Fruit fly (Drosophila melanogaster) whole organism, embryonic: ENCODE results near the gene pod1.

Experiments used
- Adf1 ChIP-seq: fragments of 200-800 bp; sonication (Bioruptor generic); IDR thresholded peaks from 2 replicates; pipeline ENCODE4 v1.3.6; 2022; ENCODE audit warnings: missing biosample characterization, missing genetic modification characterization
- Asciz ChIP-seq: fragments of 200-800 bp; sonication (Bioruptor generic); optimal IDR thresholded peaks from 2 replicates; lab custom pipeline; 2017; ENCODE audit warnings: missing biosample characterization, mild to moderate bottlenecking, missing genetic modification characterization, missing genetic modification reagents
- Blimp-1 ChIP-seq: fragments of 200-800 bp; sonication (Bioruptor generic); optimal IDR thresholded peaks from 3 replicates; lab custom pipeline; 2018; ENCODE audit warnings: missing biosample characterization, missing genetic modification characterization, mild to moderate bottlenecking, moderate library complexity, missing genetic modification reagents
- CG10321 ChIP-seq: fragments of 200-800 bp; sonication (Bioruptor generic); IDR thresholded peaks from 2 replicates; pipeline ENCODE4 v1.3.6; 2022; ENCODE audit warnings: missing biosample characterization, missing genetic modification characterization
- CG11696 ChIP-seq: fragments of 200-800 bp; sonication (Bioruptor generic); IDR thresholded peaks from 2 replicates; pipeline ENCODE4 v1.3.6; 2022; ENCODE audit warnings: missing biosample characterization, missing genetic modification characterization
- CG12071 ChIP-seq: fragments of 200-800 bp; sonication (Bioruptor generic); optimal IDR thresholded peaks from 3 replicates; lab custom pipeline; 2018; ENCODE audit warnings: missing biosample characterization, mild to moderate bottlenecking, missing genetic modification characterization
- CG13123 ChIP-seq: fragments of 200-800 bp; sonication (Bioruptor generic); optimal IDR thresholded peaks from 2 replicates; lab custom pipeline; 2016; ENCODE audit warnings: missing biosample characterization, missing genetic modification characterization
- CG13296 ChIP-seq: fragments of 200-800 bp; sonication (Bioruptor generic); optimal IDR thresholded peaks from 3 replicates; lab custom pipeline; 2018; ENCODE audit warnings: missing biosample characterization, mild to moderate bottlenecking, missing genetic modification characterization
- CG14441 ChIP-seq: fragments of 200-800 bp; sonication (Bioruptor generic); IDR thresholded peaks from 2 replicates; pipeline ENCODE4 v1.3.6; 2022; ENCODE audit warnings: missing biosample characterization, missing genetic modification characterization
- CG15269 ChIP-seq: fragments of 200-800 bp; sonication (Bioruptor generic); optimal IDR thresholded peaks from 2 replicates; lab custom pipeline; 2018; ENCODE audit warnings: missing biosample characterization, mild to moderate bottlenecking, missing genetic modification characterization, moderate library complexity
- CG17385 ChIP-seq: fragments of 200-800 bp; sonication (Bioruptor generic); optimal IDR thresholded peaks from 3 replicates; lab custom pipeline; 2018; ENCODE audit warnings: missing biosample characterization, mild to moderate bottlenecking, missing genetic modification characterization
- CG2116 ChIP-seq: fragments of 200-800 bp; sonication (Bioruptor generic); optimal IDR thresholded peaks from 3 replicates; lab custom pipeline; 2018; ENCODE audit warnings: missing biosample characterization, mild to moderate bottlenecking, missing genetic modification characterization
- CG2678 ChIP-seq: fragments of 200-800 bp; sonication (Bioruptor generic); optimal IDR thresholded peaks from 3 replicates; lab custom pipeline; 2019; ENCODE audit warnings: missing biosample characterization, mild to moderate bottlenecking, missing genetic modification characterization, moderate library complexity
- CG3995 ChIP-seq: fragments of 200-800 bp; sonication (Bioruptor generic); optimal IDR thresholded peaks from 3 replicates; lab custom pipeline; 2016; ENCODE audit warnings: missing biosample characterization, missing genetic modification characterization
- CG4854 ChIP-seq: fragments of 200-800 bp; sonication (Bioruptor generic); optimal IDR thresholded peaks from 2 replicates; lab custom pipeline; 2016; ENCODE audit warnings: missing biosample characterization, missing genetic modification characterization, inconsistent platforms
- CG8281 ChIP-seq: fragments of 200-800 bp; sonication (Bioruptor generic); optimal IDR thresholded peaks from 2 replicates; lab custom pipeline; 2018; ENCODE audit warnings: missing biosample characterization, mild to moderate bottlenecking, missing genetic modification characterization, moderate library complexity
- CG8290 ChIP-seq, 3 experiments: fragments of 200-800 bp; sonication (Bioruptor generic); optimal IDR thresholded peaks; 2 replicates each; lab custom pipeline; 2016 to 2019; ENCODE audit warnings: missing biosample characterization in 3 of 3, missing genetic modification characterization in 3 of 3, mild to moderate bottlenecking in 2 of 3, moderate library complexity in 1 of 3
- CG8944 ChIP-seq: fragments of 200-800 bp; sonication (Bioruptor generic); optimal IDR thresholded peaks from 3 replicates; lab custom pipeline; 2016; ENCODE audit warnings: missing biosample characterization, missing genetic modification characterization
- Fer3 ChIP-seq: fragments of 200-800 bp; sonication (Bioruptor generic); optimal IDR thresholded peaks from 2 replicates; lab custom pipeline; 2018; ENCODE audit warnings: missing biosample characterization, mild to moderate bottlenecking, missing genetic modification characterization, moderate library complexity
- Gug ChIP-seq: fragments of 200-800 bp; sonication (Bioruptor generic); IDR thresholded peaks from 4 replicates; pipeline ENCODE4 v1.3.6; 2022; ENCODE audit warnings: missing biosample characterization, missing genetic modification characterization
- H2.0 ChIP-seq: fragments of 200-800 bp; sonication (Bioruptor generic); IDR thresholded peaks from 2 replicates; pipeline ENCODE4 v1.3.6; 2022; ENCODE audit warnings: missing biosample characterization, missing genetic modification characterization
- Hr3 ChIP-seq: fragments of 200-800 bp; sonication (Bioruptor generic); optimal IDR thresholded peaks from 3 replicates; lab custom pipeline; 2016; ENCODE audit warnings: missing biosample characterization, missing genetic modification characterization
- Hr51 ChIP-seq, 2 experiments: fragments of 200-800 bp; sonication (Bioruptor generic); optimal IDR thresholded peaks; 2 replicates in 1 of 2; 3 replicates in 1 of 2; lab custom pipeline; 2016 to 2018; ENCODE audit warnings: missing biosample characterization in 2 of 2, missing genetic modification characterization in 2 of 2, mild to moderate bottlenecking in 1 of 2, moderate library complexity in 1 of 2
- Jarid2 ChIP-seq: fragments of 200-800 bp; sonication (Bioruptor generic); optimal IDR thresholded peaks from 3 replicates; lab custom pipeline; 2017; ENCODE audit warnings: mild to moderate bottlenecking, missing biosample characterization, missing genetic modification reagents, missing genetic modification characterization
- Mrtf ChIP-seq: fragments of 200-800 bp; sonication (Bioruptor generic); IDR thresholded peaks from 3 replicates; pipeline ENCODE4 v1.3.6; 2022; ENCODE audit warnings: missing biosample characterization, missing genetic modification characterization
- Nf-YC ChIP-seq: fragments of 200-800 bp; optimal IDR thresholded peaks from 3 replicates; lab custom pipeline; 2019; ENCODE audit warnings: missing biosample characterization, mild to moderate bottlenecking, missing genetic modification characterization, moderate library complexity
- Six4 ChIP-seq: fragments of 200-800 bp; sonication (Bioruptor generic); optimal IDR thresholded peaks from 2 replicates; lab custom pipeline; 2016; ENCODE audit warnings: missing biosample characterization, missing genetic modification characterization
- Stat92E ChIP-seq, 3 experiments: fragments of >200 bp in 2 of 3; fragments of 200-800 bp in 1 of 3; sonication (Bioruptor generic) in 1 of 3; optimal IDR thresholded peaks; 2 replicates each; lab custom pipeline; 2017 to 2019; ENCODE audit warnings: missing biosample characterization in 3 of 3, missing genetic modification characterization in 3 of 3, mild to moderate bottlenecking in 1 of 3, moderate library complexity in 1 of 3
- abd-A ChIP-seq: fragments of 200-800 bp; sonication (Bioruptor generic); optimal IDR thresholded peaks from 3 replicates; lab custom pipeline; 2019; ENCODE audit warnings: missing biosample characterization, mild to moderate bottlenecking, missing genetic modification characterization, moderate library complexity
- ash1 ChIP-seq: fragments of 200-800 bp; sonication (Bioruptor generic); optimal IDR thresholded peaks from 2 replicates; lab custom pipeline; 2018; ENCODE audit warnings: missing biosample characterization, mild to moderate bottlenecking, missing genetic modification characterization
- ato ChIP-seq: fragments of 200-800 bp; sonication (Bioruptor generic); IDR thresholded peaks from 2 replicates; pipeline ENCODE4 v1.3.6; 2022; ENCODE audit warnings: missing biosample characterization, missing genetic modification characterization; ENCODE audit not compliant: partially characterized antibody
- chinmo ChIP-seq: fragments of 200-800 bp; sonication (Bioruptor generic); IDR thresholded peaks from 4 replicates; pipeline ENCODE4 v1.3.6; 2022; ENCODE audit warnings: missing biosample characterization, missing genetic modification characterization; ENCODE audit not compliant: partially characterized antibody
- ham ChIP-seq: fragments of 200-800 bp; sonication (Bioruptor generic); IDR thresholded peaks from 2 replicates; pipeline ENCODE4 v1.3.6; 2022; ENCODE audit warnings: missing biosample characterization, missing genetic modification characterization
- ken ChIP-seq: fragments of 200-800 bp; sonication (Bioruptor generic); IDR thresholded peaks from 3 replicates; pipeline ENCODE4 v1.3.6; 2022; ENCODE audit warnings: missing biosample characterization, missing genetic modification characterization
- klu ChIP-seq: fragments of 200-800 bp; sonication (Bioruptor generic); IDR thresholded peaks from 2 replicates; pipeline ENCODE4 v1.3.6; 2022; ENCODE audit warnings: missing biosample characterization, missing genetic modification characterization
- kni ChIP-seq: fragments of 200-800 bp; sonication (Bioruptor generic); optimal IDR thresholded peaks from 3 replicates; lab custom pipeline; 2017; ENCODE audit warnings: mild to moderate bottlenecking, missing biosample characterization, missing genetic modification reagents, missing genetic modification characterization
- mirr ChIP-seq: fragments of 200-800 bp; sonication (Bioruptor generic); optimal IDR thresholded peaks from 3 replicates; lab custom pipeline; 2018; ENCODE audit warnings: missing biosample characterization, mild to moderate bottlenecking, missing genetic modification characterization
- org-1 ChIP-seq: fragments of 200-800 bp; sonication (Bioruptor generic); optimal IDR thresholded peaks from 2 replicates; lab custom pipeline; 2017; ENCODE audit warnings: missing biosample characterization, missing genetic modification characterization
- row ChIP-seq: fragments of 200-800 bp; sonication (Bioruptor generic); IDR thresholded peaks from 3 replicates; pipeline ENCODE4 v1.3.6; 2022; ENCODE audit warnings: missing biosample characterization, missing genetic modification characterization
- sens ChIP-seq: fragments of 200-800 bp; sonication (Bioruptor generic); peaks from one replicate; lab custom pipeline; 2016; ENCODE audit warnings: missing biosample characterization, missing genetic modification characterization
- sug ChIP-seq: fragments of 200-800 bp; optimal IDR thresholded peaks from 2 replicates; lab custom pipeline; 2019; ENCODE audit warnings: missing biosample characterization, mild to moderate bottlenecking, missing genetic modification characterization, moderate library complexity
- tll ChIP-seq, 2 experiments: fragments of 200-800 bp in 1 of 2; fragments of >200 bp in 1 of 2; sonication (Bioruptor generic) in 1 of 2; optimal IDR thresholded peaks; 2 replicates each; lab custom pipeline; 2017 to 2019; ENCODE audit warnings: missing biosample characterization in 2 of 2, missing genetic modification characterization in 2 of 2, mild to moderate bottlenecking in 1 of 2, moderate library complexity in 1 of 2
- tx ChIP-seq: fragments of 200-800 bp; sonication (Bioruptor generic); optimal IDR thresholded peaks from 2 replicates; lab custom pipeline; 2016; ENCODE audit warnings: missing biosample characterization, missing genetic modification characterization
- unc-4 ChIP-seq: fragments of 200-800 bp; sonication (Bioruptor generic); IDR thresholded peaks from 2 replicates; pipeline ENCODE4 v1.3.6; 2022; ENCODE audit warnings: missing biosample characterization, missing genetic modification characterization; ENCODE audit not compliant: partially characterized antibody
- wor ChIP-seq: fragments of 200-800 bp; sonication (Bioruptor generic); IDR thresholded peaks from 2 replicates; pipeline ENCODE4 v1.3.6; 2022; ENCODE audit warnings: missing biosample characterization, missing genetic modification characterization

Gene pod1

DNA sequence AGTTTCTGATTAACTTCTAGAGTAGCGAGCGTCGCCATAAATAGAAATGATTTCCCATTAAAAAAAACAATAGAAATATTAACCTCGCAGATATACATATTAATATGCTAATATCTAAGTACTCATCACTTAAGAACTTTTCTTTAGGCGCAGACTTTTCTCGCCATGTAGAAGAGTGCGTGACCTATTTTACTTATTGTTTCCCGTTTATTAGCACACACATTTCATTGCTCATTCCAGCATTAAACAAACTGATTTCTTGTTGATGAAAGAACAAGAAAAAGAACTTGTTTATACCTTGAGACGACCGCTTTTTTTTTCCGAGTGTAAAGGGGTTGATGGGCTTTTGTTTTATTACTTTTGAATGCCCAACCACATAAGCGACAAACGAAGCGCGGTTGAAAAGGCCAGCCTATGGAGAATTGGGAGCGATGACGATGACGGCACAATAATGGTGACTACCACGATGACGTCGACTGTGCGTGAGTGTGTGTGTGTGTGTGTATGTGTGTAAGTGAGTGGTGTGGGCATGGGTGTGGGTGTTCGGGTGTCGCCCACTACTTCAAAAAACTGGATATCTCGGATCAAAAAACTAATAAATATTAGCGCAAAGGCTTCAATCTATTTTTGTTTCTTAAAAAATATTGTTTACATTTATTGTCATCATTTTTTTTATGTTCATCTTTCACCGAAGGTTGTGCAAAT is 7.3 kb upstream of the pod1 start (continued):
- no peak for TF ChIP-seq Fer3 (tag; lab: Kevin White, UChicago)
- no peak for TF ChIP-seq CG4854 (GFP tag; lab: Kevin White, UChicago)
- TF ChIP-seq abd-A (tag; lab: Kevin White, UChicago), result no peak
- peak; percentile 37; the same call in 1 of the 3 replicates for TF ChIP-seq row (GFP tag; lab: Robert Waterston, UW)
- no peak for TF ChIP-seq ash1 (GFP tag; lab: Kevin White, UChicago)
- no peak for TF ChIP-seq CG13123 (GFP tag; lab: Kevin White, UChicago)
- TF ChIP-seq tll (GFP tag; optimal IDR thresholded peaks at IDR 0.05; lab: Kevin White, UChicago), result no peak
- TF ChIP-seq Gug, result no peak; the same call in 3 of the 4 replicates
- TF ChIP-seq Jarid2 (GFP tag; lab: Kevin White, UChicago), result no peak
- TF ChIP-seq Nf-YC (tag; lab: Kevin White, UChicago), result no peak
- TF ChIP-seq CG8281 (tag; lab: Kevin White, UChicago), result no peak
- no peak for TF ChIP-seq Adf1 (GFP tag; lab: Robert Waterston, UW)
- no peak for TF ChIP-seq Stat92E (GFP tag; optimal IDR thresholded peaks at IDR 0.05; lab: Kevin White, UChicago)
- no peak for TF ChIP-seq CG10321
- TF ChIP-seq ato (GFP tag; lab: Robert Waterston, UW), result no peak
- TF ChIP-seq klu (GFP tag; lab: Robert Waterston, UW), result no peak

DNA sequence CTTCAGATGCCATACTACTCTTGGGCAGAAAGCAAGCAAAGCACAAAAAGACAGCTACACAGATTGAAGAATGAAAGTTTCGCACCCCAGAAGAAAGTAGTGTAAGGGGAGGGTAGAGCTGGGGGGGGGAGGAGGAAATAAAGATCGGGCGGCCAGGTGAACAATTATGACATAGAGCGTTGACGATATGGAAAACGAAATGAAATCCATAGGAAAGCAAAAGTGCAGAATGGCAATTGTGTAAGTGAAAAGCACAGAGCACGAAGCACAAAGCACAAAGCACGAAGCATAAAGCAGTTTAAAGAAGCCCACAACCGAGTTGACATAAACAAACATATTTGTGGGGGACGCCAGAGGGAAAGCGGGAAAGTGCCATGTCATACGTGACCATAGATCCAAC is 6.5 kb upstream of the pod1 start:
- no peak for TF ChIP-seq ken (GFP tag; lab: Robert Waterston, UW)
- TF ChIP-seq CG10321, result no peak
- no peak for TF ChIP-seq CG8944 (GFP tag; lab: Kevin White, UChicago)
- TF ChIP-seq H2.0, result no peak
- peak; percentile 90 for TF ChIP-seq Blimp-1 (GFP tag; lab: Kevin White, UChicago)
- no peak for TF ChIP-seq org-1
- TF ChIP-seq kni, result peak; percentile 68

DNA sequence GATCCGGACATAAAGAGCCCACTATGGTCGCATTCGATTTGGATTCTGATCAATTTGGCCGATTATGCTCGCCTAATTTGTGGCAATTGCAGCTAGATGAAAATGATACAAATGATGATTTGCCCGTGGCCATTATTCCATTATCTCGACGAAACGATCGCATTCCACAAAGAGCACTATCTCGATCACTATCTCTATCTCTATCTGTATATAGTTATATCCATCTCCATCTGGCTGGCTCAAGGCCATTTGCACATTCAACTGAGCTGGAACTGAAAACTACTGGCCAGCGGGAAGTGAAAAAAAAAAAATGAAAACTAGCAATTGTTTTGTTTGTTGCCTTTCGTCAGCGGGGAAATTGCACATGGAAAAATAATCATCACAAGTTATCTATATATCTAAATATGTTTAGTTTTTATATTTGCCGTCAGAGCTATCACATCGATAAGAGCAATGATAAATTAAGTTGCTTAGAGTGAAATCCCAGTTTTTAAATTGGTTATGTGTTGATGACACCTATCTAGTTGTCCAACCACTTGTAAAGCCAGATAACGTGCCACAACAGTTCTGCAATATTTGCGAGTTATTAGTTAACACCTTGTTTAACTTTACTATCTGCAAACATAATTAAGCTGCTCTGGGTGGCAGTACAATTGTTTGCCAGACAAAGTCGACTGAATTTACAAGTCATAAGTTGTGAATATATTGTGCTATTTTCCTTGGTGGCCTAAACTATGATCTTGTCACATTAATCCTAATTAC is 4.0 kb upstream of the pod1 start:
- TF ChIP-seq Hr3 (GFP tag; lab: Kevin White, UChicago) (no peak), CG12071 (GFP tag; lab: Kevin White, UChicago) (peak; percentile 25), CG2116 (no peak), sug (tag; lab: Kevin White, UChicago) (peak; percentile 0), CG2678 (tag; lab: Kevin White, UChicago) (peak; percentile 25), CG8290 (GFP tag; optimal IDR thresholded peaks at IDR 0.05; lab: Kevin White, UChicago) (no peak), CG8290 (tag; optimal IDR thresholded peaks at IDR 0.05; lab: Kevin White, UChicago) (peak in 1 of 2 experiments; percentile 49), CG3995 (GFP tag; lab: Kevin White, UChicago) (no peak), mirr (GFP tag; lab: Kevin White, UChicago) (peak; percentile 10), sens (GFP tag; lab: Kevin White, UChicago) (peak; percentile 54), chinmo (GFP tag; lab: Robert Waterston, UW) (0 out of 4 replicates have a peak, but pooled peaks have one; percentile 26), CG14441 (GFP tag; lab: Robert Waterston, UW) (no peak), unc-4 (GFP tag; lab: Robert Waterston, UW) (no peak), ken (GFP tag; lab: Robert Waterston, UW) (no peak), CG15269 (peak; percentile 21), Six4 (GFP tag; lab: Kevin White, UChicago) (no peak), CG13296 (GFP tag; lab: Kevin White, UChicago) (peak; percentile 57), Mrtf (GFP tag; lab: Robert Waterston, UW) (no peak), CG11696 (no peak), ham (GFP tag; lab: Robert Waterston, UW) (no peak), Hr51 (GFP tag; optimal IDR thresholded peaks at IDR 0.05; lab: Kevin White, UChicago) (peak in 1 of 2 experiments; percentile 10), wor (no peak), Asciz (GFP tag; lab: Kevin White, UChicago) (no peak), tx (GFP tag; lab: Kevin White, UChicago) (no peak), CG17385 (GFP tag; lab: Kevin White, UChicago) (no peak)
